Worm (Caenorhabditis elegans) whole organism, early embryonic: Measurements from ENCODE around the gene H14A12.3.

Experiments used
- B0310.2 ChIP-seq: sonication (generic microtip); optimal IDR thresholded peaks from 2 replicates; lab custom pipeline; 2016; ENCODE audit warnings: mild to moderate bottlenecking, missing genetic modification characterization, missing compliant biosample characterization
- F13C5.2 ChIP-seq: sonication (generic microtip); optimal IDR thresholded peaks from 2 replicates; lab custom pipeline; 2017; ENCODE audit warnings: mild to moderate bottlenecking, missing genetic modification characterization, inconsistent platforms, missing compliant biosample characterization
- aly-1 ChIP-seq: sonication (generic microtip); optimal IDR thresholded peaks from 2 replicates; lab custom pipeline; 2016; ENCODE audit warnings: missing genetic modification characterization, missing compliant biosample characterization
- ama-1 ChIP-seq: fragments of 150-350 bp; optimal IDR thresholded peaks from 2 replicates; lab custom pipeline; 2014
- ceh-13 ChIP-seq: fragments of 200-800 bp; sonication (Bioruptor generic); optimal IDR thresholded peaks from 2 replicates; lab custom pipeline; 2018; ENCODE audit warnings: mild to moderate bottlenecking, missing genetic modification characterization, missing compliant biosample characterization
- ceh-36 ChIP-seq: sonication (generic microtip); optimal IDR thresholded peaks from 2 replicates; lab custom pipeline; 2016; ENCODE audit warnings: missing genetic modification characterization, inconsistent platforms, missing compliant biosample characterization
- ets-7 ChIP-seq: sonication (generic microtip); optimal IDR thresholded peaks from 2 replicates; lab custom pipeline; 2016; ENCODE audit warnings: missing genotype, missing genetic modification characterization, missing compliant biosample characterization
- flt-1 ChIP-seq: fragments of 200-800 bp; sonication (Bioruptor generic); IDR thresholded peaks from 2 replicates; pipeline ENCODE4 v1.3.6; 2022; ENCODE audit warnings: missing genetic modification characterization, missing compliant biosample characterization
- hmbx-1 ChIP-seq: sonication (generic microtip); optimal IDR thresholded peaks from 2 replicates; lab custom pipeline; 2016; ENCODE audit warnings: mild to moderate bottlenecking, missing genetic modification characterization, missing compliant biosample characterization
- hmg-4 ChIP-seq: fragments of 200-800 bp; sonication (Bioruptor generic); optimal IDR thresholded peaks from 2 replicates; lab custom pipeline; 2018; ENCODE audit warnings: mild to moderate bottlenecking, missing genetic modification characterization, missing compliant biosample characterization
- hnd-1 ChIP-seq: sonication (generic microtip); optimal IDR thresholded peaks from 2 replicates; lab custom pipeline; 2016; ENCODE audit warnings: missing genetic modification characterization, missing compliant biosample characterization
- pes-1 ChIP-seq: fragments of 200-800 bp; sonication (Bioruptor generic); IDR thresholded peaks from 2 replicates; pipeline ENCODE4 v1.3.6; 2022; ENCODE audit warnings: missing genetic modification reagents, missing genetic modification characterization, missing compliant biosample characterization
- scrt-1 ChIP-seq: fragments of 200-800 bp; sonication (Bioruptor generic); IDR thresholded peaks from 2 replicates; pipeline ENCODE4 v1.3.6; 2022; ENCODE audit warnings: missing genetic modification characterization, missing compliant biosample characterization
- sea-1 ChIP-seq: fragments of 200-800 bp; sonication (Bioruptor generic); conservative IDR thresholded peaks from 2 replicates; pipeline ENCODE4 v1.3.6; 2022; ENCODE audit warnings: missing genetic modification characterization, missing compliant biosample characterization
- tbx-11 ChIP-seq: fragments of 200-800 bp; sonication (Bioruptor generic); IDR thresholded peaks from 2 replicates; pipeline ENCODE4 v1.3.6; 2022; ENCODE audit warnings: missing genetic modification characterization, missing compliant biosample characterization
- tbx-37 ChIP-seq: fragments of 200-800 bp; sonication (Bioruptor generic); conservative IDR thresholded peaks from 2 replicates; pipeline ENCODE4 v1.3.6; 2022; ENCODE audit warnings: missing genetic modification reagents, missing genetic modification characterization, missing compliant biosample characterization
- tra-4 ChIP-seq: sonication (generic microtip); optimal IDR thresholded peaks from 2 replicates; lab custom pipeline; 2017; ENCODE audit warnings: missing genetic modification characterization, missing compliant biosample characterization

The H14A12.3 gene

DNA sequence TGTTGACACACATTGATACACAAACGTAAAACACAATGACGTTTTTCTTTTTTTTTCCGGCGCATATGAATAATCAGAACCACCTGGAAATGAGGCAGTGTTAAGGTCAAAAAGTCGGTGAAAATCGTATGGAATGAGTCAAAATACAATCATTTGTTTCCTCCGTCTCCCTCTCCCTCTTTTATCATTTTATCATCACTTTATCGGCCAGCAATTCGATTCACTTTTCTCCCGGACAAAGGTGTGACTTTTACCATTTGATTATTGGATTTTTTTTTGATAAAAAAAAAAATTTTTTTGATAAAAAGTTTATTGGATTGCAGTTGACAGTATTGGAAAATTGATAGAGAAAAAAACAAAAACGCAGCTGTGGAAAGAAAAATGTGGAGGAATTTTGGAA, 15.3 kb downstream of the H14A12.3 start:
- TF ChIP-seq sea-1 (no peak), ceh-36 (tag; lab: Kevin White, UChicago) (no peak), tbx-37 (GFP tag; lab: Robert Waterston, UW) (no peak), tra-4 (no peak), aly-1 (tag; lab: Kevin White, UChicago) (no peak), B0310.2 (tag; lab: Kevin White, UChicago) (no peak), hmbx-1 (no peak), hmg-4 (GFP tag; lab: Kevin White, UChicago) (no peak), tbx-11 (GFP tag; lab: Robert Waterston, UW) (no peak), F13C5.2 (tag; lab: Kevin White, UChicago) (no peak), ets-7 (tag; lab: Kevin White, UChicago) (no peak), hnd-1 (tag; lab: Kevin White, UChicago) (no peak)

DNA sequence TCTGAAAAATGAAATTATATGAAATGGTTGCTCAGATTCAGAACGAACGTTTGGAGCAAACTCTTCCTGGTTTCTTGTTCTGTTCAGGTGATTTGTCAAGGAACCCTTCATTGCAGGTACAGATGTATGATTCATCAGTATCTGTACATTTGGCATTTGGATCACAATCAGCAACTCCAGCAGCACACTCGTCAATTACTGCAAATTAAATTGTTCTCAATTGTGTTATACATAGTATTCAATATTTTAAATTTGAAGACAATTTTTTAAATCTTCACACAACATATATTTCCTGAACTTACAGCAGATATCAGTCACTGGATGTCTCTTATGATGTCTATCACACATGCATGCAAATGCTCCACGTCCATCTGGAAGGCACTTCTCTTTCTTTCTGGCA, 21.2 kb downstream of the H14A12.3 start:
- no peak for TF ChIP-seq aly-1 (tag; lab: Kevin White, UChicago)
- TF ChIP-seq ets-7 (tag; lab: Kevin White, UChicago): no peak
- TF ChIP-seq hnd-1 (tag; lab: Kevin White, UChicago): no peak
- no peak for TF ChIP-seq F13C5.2 (tag; lab: Kevin White, UChicago)
- no peak for TF ChIP-seq sea-1
- no peak for TF ChIP-seq ceh-36 (tag; lab: Kevin White, UChicago)
- TF ChIP-seq pes-1 (GFP tag; lab: Robert Waterston, UW): no peak
- no peak for TF ChIP-seq hmbx-1
- TF ChIP-seq tbx-11 (GFP tag; lab: Robert Waterston, UW): no peak
- no peak for TF ChIP-seq ama-1
- TF ChIP-seq tra-4: no peak
- TF ChIP-seq B0310.2 (tag; lab: Kevin White, UChicago): no peak
- TF ChIP-seq flt-1 (GFP tag; lab: Robert Waterston, UW): no peak
- TF ChIP-seq tbx-37 (GFP tag; lab: Robert Waterston, UW): no peak
- no peak for TF ChIP-seq scrt-1 (GFP tag; lab: Robert Waterston, UW)
- TF ChIP-seq hmg-4 (GFP tag; lab: Kevin White, UChicago): no peak
- TF ChIP-seq ceh-13: no peak

DNA sequence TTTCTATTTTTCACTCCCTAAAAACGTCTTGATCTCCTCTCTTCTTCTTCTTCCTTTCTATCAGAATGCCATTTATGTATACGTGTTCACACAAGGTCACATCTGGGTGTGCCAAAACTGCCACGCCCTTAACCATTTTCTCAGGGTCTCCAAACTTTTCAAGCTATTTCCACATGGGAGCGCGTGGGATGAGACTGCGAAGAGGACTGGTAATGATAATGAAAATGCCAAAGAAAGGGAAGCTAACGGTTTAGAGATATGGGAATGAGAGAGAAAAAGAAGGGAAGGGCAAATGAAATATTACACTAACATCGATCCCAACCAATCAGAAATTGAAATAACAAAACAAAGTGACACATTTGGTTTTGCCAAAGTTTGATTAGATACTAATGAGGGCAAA, 24.7 kb downstream of the H14A12.3 start:
- TF ChIP-seq pes-1 (GFP tag; lab: Robert Waterston, UW) (no peak), ceh-13 (no peak), aly-1 (tag; lab: Kevin White, UChicago) (no peak), tra-4 (no peak), F13C5.2 (tag; lab: Kevin White, UChicago) (no peak), sea-1 (no peak), hmbx-1 (no peak), hnd-1 (tag; lab: Kevin White, UChicago) (no peak), ama-1 (no peak), B0310.2 (tag; lab: Kevin White, UChicago) (no peak), tbx-11 (GFP tag; lab: Robert Waterston, UW) (no peak), flt-1 (GFP tag; lab: Robert Waterston, UW) (no peak)

DNA sequence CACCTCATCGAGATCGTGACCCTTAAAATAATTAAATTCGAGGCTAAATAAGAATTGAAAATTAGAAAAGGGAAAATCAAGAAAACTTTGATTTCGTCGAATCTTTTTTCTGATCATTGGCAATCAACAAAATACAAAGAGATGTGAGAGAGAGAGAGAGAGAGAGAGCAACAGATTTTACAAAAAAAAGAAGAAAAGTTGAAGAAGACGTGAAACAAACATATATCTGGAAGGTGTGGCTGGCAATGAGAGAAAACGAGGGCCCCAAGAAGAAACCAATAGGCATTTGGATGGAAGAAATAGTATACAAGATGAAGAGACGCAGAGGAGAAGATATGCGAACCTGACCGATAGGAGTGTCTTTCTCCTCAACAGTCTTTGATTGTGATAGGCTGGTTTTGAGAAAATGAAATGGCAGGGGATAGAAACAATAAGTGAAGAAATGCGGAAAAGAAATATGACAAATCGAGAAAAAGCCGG, 25.5 kb downstream of the H14A12.3 start, which contains the start of gene mup-4:
Gene mup-4, minus strand, starts transcription at position 51 of the 480 bp plus-strand sequence.
- TF ChIP-seq ets-7 (tag; lab: Kevin White, UChicago): no peak
- TF ChIP-seq tbx-11 (GFP tag; lab: Robert Waterston, UW): no peak
- TF ChIP-seq hmbx-1: no peak
- TF ChIP-seq pes-1 (GFP tag; lab: Robert Waterston, UW): no peak
- no peak for TF ChIP-seq aly-1 (tag; lab: Kevin White, UChicago)
- TF ChIP-seq sea-1: no peak
- TF ChIP-seq hmg-4 (GFP tag; lab: Kevin White, UChicago): no peak
- no peak for TF ChIP-seq F13C5.2 (tag; lab: Kevin White, UChicago)
- TF ChIP-seq ama-1: no peak
- no peak for TF ChIP-seq hnd-1 (tag; lab: Kevin White, UChicago)
- TF ChIP-seq tbx-37 (GFP tag; lab: Robert Waterston, UW): no peak
- TF ChIP-seq ceh-36 (tag; lab: Kevin White, UChicago): no peak
- TF ChIP-seq tra-4: no peak
- no peak for TF ChIP-seq B0310.2 (tag; lab: Kevin White, UChicago)
- TF ChIP-seq ceh-13: no peak
- TF ChIP-seq flt-1 (GFP tag; lab: Robert Waterston, UW): no peak
- TF ChIP-seq scrt-1 (GFP tag; lab: Robert Waterston, UW): no peak

DNA sequence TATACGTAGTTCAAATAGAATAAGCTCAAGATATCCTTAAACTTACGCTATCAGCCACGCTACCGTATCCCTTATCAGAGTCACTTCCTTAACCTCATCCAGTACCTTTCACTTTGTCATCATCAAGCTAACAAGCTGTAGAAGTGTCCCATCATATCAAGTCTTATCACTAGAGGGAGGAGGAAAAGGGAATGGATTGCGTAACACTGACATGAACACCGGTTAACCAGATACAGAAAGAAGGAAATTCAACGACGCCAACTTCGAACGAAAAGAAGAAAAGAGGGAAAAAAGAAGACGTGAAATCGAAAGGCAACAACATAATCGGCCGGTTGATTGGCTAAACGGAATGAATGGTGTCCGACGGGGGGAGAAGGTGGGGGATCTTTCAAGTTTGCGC, 26.5 kb downstream of the H14A12.3 start:
- TF ChIP-seq F13C5.2 (tag; lab: Kevin White, UChicago) (no peak), ama-1 (no peak), tra-4 (no peak), ceh-36 (tag; lab: Kevin White, UChicago) (no peak), scrt-1 (GFP tag; lab: Robert Waterston, UW) (no peak), tbx-37 (GFP tag; lab: Robert Waterston, UW) (no peak), hmbx-1 (no peak), hmg-4 (GFP tag; lab: Kevin White, UChicago) (no peak), hnd-1 (tag; lab: Kevin White, UChicago) (no peak), ceh-13 (no peak), flt-1 (GFP tag; lab: Robert Waterston, UW) (no peak), aly-1 (tag; lab: Kevin White, UChicago) (no peak), pes-1 (GFP tag; lab: Robert Waterston, UW) (no peak), tbx-11 (GFP tag; lab: Robert Waterston, UW) (no peak), sea-1 (no peak), ets-7 (tag; lab: Kevin White, UChicago) (no peak), B0310.2 (tag; lab: Kevin White, UChicago) (no peak)

DNA sequence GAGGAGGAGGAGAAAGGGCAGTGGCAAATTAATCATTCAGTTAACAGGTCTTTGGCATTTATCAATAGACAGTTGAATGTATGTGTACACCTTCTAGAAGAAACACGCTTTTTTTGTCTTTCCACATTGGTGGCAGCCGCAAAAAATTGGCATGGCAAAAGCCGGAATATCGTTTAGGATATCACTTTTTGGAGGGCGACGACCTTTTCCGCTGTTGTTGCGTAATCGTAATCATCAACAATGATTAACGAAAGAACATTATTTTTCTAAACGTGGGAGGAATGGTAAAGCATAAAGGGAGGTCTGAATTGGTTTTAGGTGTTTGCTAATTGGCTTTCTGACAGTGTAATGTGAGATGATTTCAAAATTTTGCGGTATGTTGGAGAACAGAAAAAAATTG, 28.3 kb downstream of the H14A12.3 start:
- no peak for TF ChIP-seq ama-1
- TF ChIP-seq ets-7 (tag; lab: Kevin White, UChicago): no peak
- TF ChIP-seq scrt-1 (GFP tag; lab: Robert Waterston, UW): no peak
- no peak for TF ChIP-seq F13C5.2 (tag; lab: Kevin White, UChicago)
- TF ChIP-seq hmg-4 (GFP tag; lab: Kevin White, UChicago): no peak
- no peak for TF ChIP-seq sea-1
- no peak for TF ChIP-seq tbx-37 (GFP tag; lab: Robert Waterston, UW)
- no peak for TF ChIP-seq hnd-1 (tag; lab: Kevin White, UChicago)
- no peak for TF ChIP-seq flt-1 (GFP tag; lab: Robert Waterston, UW)
- no peak for TF ChIP-seq B0310.2 (tag; lab: Kevin White, UChicago)

DNA sequence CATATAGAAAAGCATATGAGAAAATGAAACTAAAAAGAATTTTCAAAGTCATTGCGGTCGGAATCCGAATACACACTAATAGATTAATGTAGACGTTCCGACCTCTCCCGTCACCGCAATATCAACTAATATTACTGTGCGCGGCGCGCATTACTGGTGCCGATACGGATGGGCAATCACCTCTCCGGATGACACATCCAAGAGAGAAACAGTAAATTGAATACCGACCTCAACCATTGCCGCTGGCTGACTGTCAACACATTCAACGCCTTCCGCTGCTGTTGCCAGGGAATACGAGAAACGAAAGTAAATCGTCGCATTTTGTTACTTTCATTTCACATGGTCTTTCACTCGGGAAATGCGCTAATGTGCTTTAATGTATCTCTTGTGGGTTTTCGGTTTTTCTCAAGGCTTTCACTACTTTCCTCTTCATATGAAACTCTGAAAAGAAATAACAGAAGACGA, 31.3 kb downstream of the H14A12.3 start:
- TF ChIP-seq ceh-13 (no peak), sea-1 (no peak), hmg-4 (GFP tag; lab: Kevin White, UChicago) (no peak), B0310.2 (tag; lab: Kevin White, UChicago) (no peak), ceh-36 (tag; lab: Kevin White, UChicago) (no peak), aly-1 (tag; lab: Kevin White, UChicago) (no peak), tbx-11 (GFP tag; lab: Robert Waterston, UW) (no peak), F13C5.2 (tag; lab: Kevin White, UChicago) (no peak), flt-1 (GFP tag; lab: Robert Waterston, UW) (no peak), hnd-1 (tag; lab: Kevin White, UChicago) (no peak), ama-1 (no peak), tra-4 (no peak), tbx-37 (GFP tag; lab: Robert Waterston, UW) (no peak), hmbx-1 (no peak), pes-1 (GFP tag; lab: Robert Waterston, UW) (no peak), ets-7 (tag; lab: Kevin White, UChicago) (no peak), scrt-1 (GFP tag; lab: Robert Waterston, UW) (no peak)
